Fruit fly (Drosophila melanogaster) whole organism, adult: ENCODE measurements around the gene CG5381.

Experiments used
- CG11617 ChIP-seq: fragments of 200-800 bp; sonication (Bioruptor generic); optimal IDR thresholded peaks from 2 replicates; lab custom pipeline; 2017; ENCODE audit warnings: mild to moderate bottlenecking, missing biosample characterization, missing genetic modification reagents, missing genetic modification characterization
- CG12768 ChIP-seq: fragments of 200-800 bp; sonication (Bioruptor generic); optimal IDR thresholded peaks from 2 replicates; lab custom pipeline; 2017; ENCODE audit warnings: missing biosample characterization, missing genetic modification characterization, mild to moderate bottlenecking, moderate library complexity, missing genetic modification reagents
- CG1620 ChIP-seq: fragments of 200-800 bp; sonication (Bioruptor generic); optimal IDR thresholded peaks from 2 replicates; lab custom pipeline; 2016; ENCODE audit warnings: missing biosample characterization, missing genetic modification characterization
- CG33017 ChIP-seq: fragments of 200-800 bp; sonication (Bioruptor generic); optimal IDR thresholded peaks from 2 replicates; lab custom pipeline; 2018; ENCODE audit warnings: missing biosample characterization, mild to moderate bottlenecking, missing genetic modification characterization, moderate library complexity
- CG5204 ChIP-seq: fragments of 200-800 bp; sonication (Bioruptor generic); optimal IDR thresholded peaks from 2 replicates; lab custom pipeline; 2016; ENCODE audit warnings: missing biosample characterization, missing genetic modification characterization
- CG7101 ChIP-seq: fragments of 200-800 bp; sonication (Bioruptor generic); optimal IDR thresholded peaks from 2 replicates; lab custom pipeline; 2018; ENCODE audit warnings: missing biosample characterization, mild to moderate bottlenecking, missing genetic modification characterization, moderate library complexity
- cic ChIP-seq: fragments of 200-800 bp; sonication (Bioruptor generic); optimal IDR thresholded peaks from 2 replicates; lab custom pipeline; 2017; ENCODE audit warnings: missing biosample characterization, mild to moderate bottlenecking, missing genetic modification characterization, moderate library complexity
- kay ChIP-seq: fragments of 200-800 bp; sonication (Bioruptor generic); peaks from one replicate; lab custom pipeline; 2016; ENCODE audit warnings: missing biosample characterization, missing genetic modification characterization, borderline replicate concordance
- tj ChIP-seq: fragments of 200-800 bp; sonication (Bioruptor generic); optimal IDR thresholded peaks from 3 replicates; lab custom pipeline; 2017; ENCODE audit warnings: missing biosample characterization, mild to moderate bottlenecking, missing genetic modification characterization, moderate library complexity

- TF ChIP-seq tj (GFP tag; lab: Kevin White, UChicago) (peak; percentile 25), CG1620 (GFP tag; lab: Kevin White, UChicago) (no peak), CG12768 (GFP tag; lab: Kevin White, UChicago) (peak; percentile 29), CG33017 (tag; lab: Kevin White, UChicago) (no peak), CG11617 (peak; percentile 50), cic (GFP tag; lab: Kevin White, UChicago) (no peak), kay (GFP tag; lab: Kevin White, UChicago) (peak; percentile 45), CG7101 (tag; lab: Kevin White, UChicago) (peak; percentile 15), CG5204 (no peak)
Measured at dm6 chr2L:10276436-10276835, 46.5 kb downstream of the CG5381 start.
